Worm (Caenorhabditis elegans) whole organism, L4 larva: ENCODE data around the gene ZK643.2.

Experiments used
- madf-5 ChIP-seq, 2 experiments: fragments of 200-800 bp; sonication (Bioruptor generic); IDR thresholded peaks; 2 replicates each; pipeline ENCODE4 v1.3.6; 2022; ENCODE audit warnings: missing compliant biosample characterization in 2 of 2, missing genetic modification characterization in 2 of 2
- nhr-77 ChIP-seq: fragments of 150-350 bp; optimal IDR thresholded peaks from 2 replicates; lab custom pipeline; 2014; ENCODE audit warnings: missing biosample characterization, missing genetic modification characterization
- ztf-11 ChIP-seq: fragments of 150-350 bp; optimal IDR thresholded peaks from 2 replicates; lab custom pipeline; 2014; ENCODE audit warnings: missing biosample characterization, missing genetic modification characterization

ce11 chrIII:8944357-8944756 is 12.0 kb upstream of the ZK643.2 start, which contains the start of gene dhrr-1:
- TF ChIP-seq ztf-11 (tag; lab: Kevin White, UChicago) = no peak
- TF ChIP-seq madf-5 (GFP tag; IDR thresholded peaks at IDR 0.05; lab: Robert Waterston, UW) = no peak
- TF ChIP-seq nhr-77 = no peak
